Fruit fly (Drosophila melanogaster) whole organism, embryonic: ENCODE data around the gene CG42554.

Experiments used
- CG12769 ChIP-seq: fragments of 200-800 bp; sonication (Bioruptor generic); optimal IDR thresholded peaks from 2 replicates; lab custom pipeline; 2019; ENCODE audit warnings: missing biosample characterization, mild to moderate bottlenecking, missing genetic modification characterization, moderate library complexity
- CG13894 ChIP-seq: fragments of 200-800 bp; sonication (Bioruptor generic); optimal IDR thresholded peaks from 3 replicates; lab custom pipeline; 2018; ENCODE audit warnings: missing biosample characterization, mild to moderate bottlenecking, missing genetic modification characterization, moderate library complexity
- CG2678 ChIP-seq: fragments of 200-800 bp; sonication (Bioruptor generic); optimal IDR thresholded peaks from 3 replicates; lab custom pipeline; 2019; ENCODE audit warnings: missing biosample characterization, mild to moderate bottlenecking, missing genetic modification characterization, moderate library complexity
- CG34376 ChIP-seq: fragments of 200-800 bp; sonication (Bioruptor generic); optimal IDR thresholded peaks from 2 replicates; lab custom pipeline; 2018; ENCODE audit warnings: missing biosample characterization, mild to moderate bottlenecking, missing genetic modification characterization
- CG42726 ChIP-seq: fragments of 200-800 bp; sonication (Bioruptor generic); IDR thresholded peaks from 2 replicates; pipeline ENCODE4 v1.3.6; 2022; ENCODE audit warnings: missing biosample characterization, missing genetic modification characterization; ENCODE audit not compliant: partially characterized antibody
- PHDP ChIP-seq: fragments of 200-800 bp; sonication (Bioruptor generic); optimal IDR thresholded peaks from 3 replicates; lab custom pipeline; 2018; ENCODE audit warnings: missing biosample characterization, mild to moderate bottlenecking, missing genetic modification characterization, moderate library complexity
- br ChIP-seq: fragments of >200 bp; optimal IDR thresholded peaks from 2 replicates; lab custom pipeline; 2017
- exex ChIP-seq: fragments of 200-800 bp; sonication (Bioruptor generic); optimal IDR thresholded peaks from 4 replicates; lab custom pipeline; 2018; ENCODE audit warnings: missing biosample characterization, mild to moderate bottlenecking, missing genetic modification characterization, moderate library complexity
- ken ChIP-seq: fragments of 200-800 bp; sonication (Bioruptor generic); IDR thresholded peaks from 3 replicates; pipeline ENCODE4 v1.3.6; 2022; ENCODE audit warnings: missing biosample characterization, missing genetic modification characterization
- sd ChIP-seq: fragments of 200-800 bp; sonication (Bioruptor generic); optimal IDR thresholded peaks from 3 replicates; lab custom pipeline; 2018; ENCODE audit warnings: missing biosample characterization, mild to moderate bottlenecking, missing genetic modification characterization, moderate library complexity
- sens ChIP-seq: fragments of 200-800 bp; sonication (Bioruptor generic); peaks from one replicate; lab custom pipeline; 2016; ENCODE audit warnings: missing biosample characterization, missing genetic modification characterization
- sug ChIP-seq: fragments of 200-800 bp; optimal IDR thresholded peaks from 2 replicates; lab custom pipeline; 2019; ENCODE audit warnings: missing biosample characterization, mild to moderate bottlenecking, missing genetic modification characterization, moderate library complexity

Gene CG42554

DNA sequence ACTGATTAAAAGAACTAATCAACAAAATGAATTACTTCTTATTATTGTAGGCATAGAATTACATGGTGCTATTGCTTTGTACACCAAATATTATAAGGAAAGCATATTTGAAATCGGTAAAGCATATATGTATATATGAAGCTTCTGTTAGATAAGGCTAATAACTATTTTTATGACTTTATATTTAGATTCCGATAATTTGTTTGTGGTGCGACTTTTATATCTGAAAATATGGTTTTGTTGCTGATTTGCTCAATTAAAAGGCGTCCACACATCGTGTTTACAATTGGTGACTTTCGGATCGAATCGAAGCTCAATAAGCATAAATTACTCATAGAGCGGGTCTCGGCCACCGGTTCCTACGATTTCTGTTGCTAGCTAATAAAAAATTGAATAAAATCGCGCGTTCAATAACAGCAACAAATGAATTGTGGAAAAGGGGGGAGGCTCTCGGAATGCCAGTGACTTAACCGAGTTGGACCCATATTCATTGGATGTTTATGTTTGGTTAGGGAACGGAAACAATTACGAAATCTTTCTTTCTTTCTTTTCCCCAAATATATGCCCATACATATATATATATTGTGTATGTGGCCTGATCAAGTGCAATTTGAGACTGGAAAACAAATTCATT is 50.3 kb downstream of the CG42554 start:
- peak; percentile 20 for TF ChIP-seq sug (tag; lab: Kevin White, UChicago)
- peak; percentile 8 for TF ChIP-seq sens
- peak; percentile 66 for TF ChIP-seq exex (tag; lab: Kevin White, UChicago)
- peak; percentile 56 for TF ChIP-seq CG34376
- TF ChIP-seq CG12769 = peak; percentile 8
- TF ChIP-seq CG13894 (tag; lab: Kevin White, UChicago) = peak; percentile 19
- no peak for TF ChIP-seq CG42726 (GFP tag; lab: Robert Waterston, UW)
- peak; percentile 19 for TF ChIP-seq PHDP (tag; lab: Kevin White, UChicago)
- TF ChIP-seq ken = no peak
- peak; percentile 90 for TF ChIP-seq sd (tag; lab: Kevin White, UChicago)
- no peak for TF ChIP-seq br (lab: Kevin White, UChicago)
- TF ChIP-seq CG2678 (tag; lab: Kevin White, UChicago) = peak; percentile 11
- TF ChIP-seq, all 482 proteins: peak for 9
